Worm (Caenorhabditis elegans) whole organism, midembryonic: ENCODE measurements around the gene C32C4.3.

Source experiments
- T22C8.4 ChIP-seq: fragments of 200-800 bp; sonication (Bioruptor generic); IDR thresholded peaks from 2 replicates; pipeline ENCODE4 v1.3.6; 2022; ENCODE audit warnings: missing genetic modification characterization, missing compliant biosample characterization
- cog-1 ChIP-seq: sonication (generic microtip); optimal IDR thresholded peaks from 2 replicates; lab custom pipeline; 2016; ENCODE audit warnings: missing genetic modification characterization, missing compliant biosample characterization
- flt-1 ChIP-seq: fragments of 200-800 bp; sonication (Bioruptor generic); IDR thresholded peaks from 2 replicates; pipeline ENCODE4 v1.3.6; 2022; ENCODE audit warnings: missing genetic modification characterization, missing compliant biosample characterization
- klf-2 ChIP-seq: fragments of 200-800 bp; sonication (Bioruptor generic); conservative IDR thresholded peaks from 2 replicates; pipeline ENCODE4 v1.3.6; 2022; ENCODE audit warnings: missing genetic modification reagents, missing genetic modification characterization, missing compliant biosample characterization
- med-1 ChIP-seq: sonication (generic microtip); optimal IDR thresholded peaks from 2 replicates; lab custom pipeline; 2017; ENCODE audit warnings: missing genetic modification characterization, mild to moderate bottlenecking, missing compliant biosample characterization, antibody characterized with exemption, missing genetic modification reagents; ENCODE audit not compliant: insufficient read depth
- ref-1 ChIP-seq: fragments of 200-800 bp; sonication (Bioruptor generic); conservative IDR thresholded peaks from 2 replicates; pipeline ENCODE4 v1.3.6; 2022; ENCODE audit warnings: missing genetic modification reagents, missing genetic modification characterization, missing compliant biosample characterization
- tab-1 ChIP-seq: fragments of 200-800 bp; sonication (Bioruptor generic); IDR thresholded peaks from 2 replicates; pipeline ENCODE4 v1.3.6; 2022; ENCODE audit warnings: missing genetic modification characterization, missing compliant biosample characterization
- ztf-23 ChIP-seq: fragments of 200-800 bp; sonication (Bioruptor generic); IDR thresholded peaks from 2 replicates; pipeline ENCODE4 v1.3.6; 2022; ENCODE audit warnings: missing genetic modification reagents, missing genetic modification characterization, missing compliant biosample characterization

DNA sequence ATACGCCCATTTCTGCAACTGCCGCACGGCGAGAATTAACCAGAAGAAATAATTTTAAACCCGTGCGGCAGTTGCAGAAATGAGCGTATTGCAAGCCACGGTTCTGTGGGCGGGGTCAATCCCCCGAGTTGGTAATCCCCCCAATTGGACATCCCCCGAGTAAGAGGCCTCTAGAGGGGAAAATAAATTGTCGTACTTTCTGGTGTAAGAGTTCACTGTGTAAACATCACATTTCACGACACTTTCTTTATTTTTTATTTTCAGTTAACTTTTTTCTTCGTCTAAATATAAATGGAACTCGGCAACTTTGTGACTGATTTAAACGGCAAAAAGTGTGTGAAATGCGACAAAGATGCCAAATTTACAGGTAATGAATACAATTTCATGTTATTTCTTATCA, 11.0 kb upstream of the C32C4.3 start, which contains the start of gene tut-2:
- no peak for TF ChIP-seq flt-1 (GFP tag; lab: Robert Waterston, UW)
- no peak for TF ChIP-seq ref-1 (GFP tag; lab: Robert Waterston, UW)
- no peak for TF ChIP-seq cog-1
- no peak for TF ChIP-seq klf-2 (GFP tag; lab: Robert Waterston, UW)
- no peak for TF ChIP-seq ztf-23
- TF ChIP-seq T22C8.4 (GFP tag; lab: Robert Waterston, UW), result no peak
- no peak for TF ChIP-seq tab-1 (GFP tag; lab: Robert Waterston, UW)
- TF ChIP-seq med-1, result no peak
